Worm (Caenorhabditis elegans): ENCODE results near the gene sft-4.
A peak's percentile ranks its signal among the peaks of the same experiment; 100 is the strongest.

Gene sft-4

ce11 chrX:5743209-5743608 is 37.3 kb downstream of the sft-4 start, which contains the start of gene gnrr-4:
gnrr-4 (minus strand) TSS chrX:5743309.
- no peak for TF ChIP-seq fos-1 (tag; optimal IDR thresholded peaks at IDR 0.05)
- TF ChIP-seq lin-39 (tag; optimal IDR thresholded peaks at IDR 0.05): no peak
- no peak for TF ChIP-seq duxl-1 (tag; optimal IDR thresholded peaks at IDR 0.05; ENCODE audit: poor library complexity)
- no peak for TF ChIP-seq nhr-42 (GFP tag; IDR thresholded peaks at IDR 0.05)
- no peak for TF ChIP-seq daf-19 (GFP tag; conservative IDR thresholded peaks at IDR 0.05)

- TF ChIP-seq lin-13 (GFP tag; optimal IDR thresholded peaks at IDR 0.05): no peak
- no peak for TF ChIP-seq zfp-3 (GFP tag; conservative IDR thresholded peaks at IDR 0.05)
- TF ChIP-seq ama-1 (optimal IDR thresholded peaks at IDR 0.05): no peak
- TF ChIP-seq lim-7 (GFP tag; IDR thresholded peaks at IDR 0.05): no peak
Observed at ce11 chrX:5733728-5734252, 46.7 kb downstream of the sft-4 start, which contains the start of gene rgs-6. rgs-6 (minus strand) TSS chrX:5733778.

DNA sequence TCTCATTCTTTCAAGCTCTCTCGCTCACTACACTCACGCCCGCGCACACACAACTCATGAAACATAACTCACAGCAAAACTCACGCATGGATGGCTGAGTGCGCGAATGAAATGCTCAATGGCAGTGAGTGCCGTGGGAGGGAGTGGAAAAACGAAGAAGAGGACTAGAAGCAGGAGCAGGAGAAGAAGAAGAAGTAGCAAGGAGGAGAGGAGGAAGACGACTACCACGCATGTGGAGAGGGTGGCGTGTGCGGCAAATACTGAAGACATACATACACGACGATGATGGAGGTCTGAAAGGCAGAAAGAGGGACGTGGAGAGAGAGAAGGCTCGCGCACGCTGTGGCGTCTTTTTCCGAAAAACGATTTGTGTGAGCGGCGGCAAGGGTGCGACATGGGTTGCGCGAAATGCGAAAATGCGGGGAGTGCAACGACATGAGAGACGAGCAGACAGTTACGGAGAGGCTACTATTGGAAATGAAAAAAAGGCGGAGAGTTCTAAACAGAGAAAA is 51.5 kb downstream of the sft-4 start:
- TF ChIP-seq sdz-12 (GFP tag; optimal IDR thresholded peaks at IDR 0.05): no peak
- no peak for TF ChIP-seq duxl-1 (tag; optimal IDR thresholded peaks at IDR 0.05; ENCODE audit: poor library complexity)
- peak; percentile 38 to 56 for TF ChIP-seq lsy-2 (tag; optimal IDR thresholded peaks at IDR 0.05)
- peak; percentile 13 for TF ChIP-seq zfp-2 (tag; optimal IDR thresholded peaks at IDR 0.05)
- TF ChIP-seq mep-1 (tag; optimal IDR thresholded peaks at IDR 0.05): peak; percentile 87
- no peak for TF ChIP-seq attf-4 (tag; optimal IDR thresholded peaks at IDR 0.05)
- peak in 1 of 2 experiments; percentile 80 for TF ChIP-seq mdl-1 (tag; optimal IDR thresholded peaks at IDR 0.05)
- peak; percentile 15 for TF ChIP-seq hlh-11 (tag; optimal IDR thresholded peaks at IDR 0.05)
- peak; percentile 83 for TF ChIP-seq ctbp-1 (GFP tag; IDR thresholded peaks at IDR 0.05)
- no peak for TF ChIP-seq nhr-10 (tag; optimal IDR thresholded peaks at IDR 0.05)
- TF ChIP-seq F37D6.2 (tag; optimal IDR thresholded peaks at IDR 0.05): peak; percentile 76
- no peak for TF ChIP-seq T26A8.4 (GFP tag; IDR thresholded peaks at IDR 0.05)
- peak; percentile 39 for TF ChIP-seq dmd-6 (GFP tag; IDR thresholded peaks at IDR 0.05)
- no peak for TF ChIP-seq fos-1 (tag; optimal IDR thresholded peaks at IDR 0.05)
- no peak for TF ChIP-seq ceh-44 (GFP tag; IDR thresholded peaks at IDR 0.05)
- peak; percentile 86 for TF ChIP-seq rbr-2 (tag; optimal IDR thresholded peaks at IDR 0.05)
- peak; percentile 13 for TF ChIP-seq zag-1 (tag; optimal IDR thresholded peaks at IDR 0.05)
- TF ChIP-seq unc-62 (GFP tag; optimal IDR thresholded peaks at IDR 0.05 in 1 of 2): peak in 1 of 2 experiments; percentile 94
- TF ChIP-seq unc-62 (tag; optimal IDR thresholded peaks at IDR 0.05): no peak
- no peak for TF ChIP-seq lir-3 (tag; optimal IDR thresholded peaks at IDR 0.05)
- no peak for TF ChIP-seq ZK546.5 (tag; optimal IDR thresholded peaks at IDR 0.05)
- peak; percentile 28 for TF ChIP-seq hlh-30 (tag; optimal IDR thresholded peaks at IDR 0.05; ENCODE audit: insufficient read depth)
- TF ChIP-seq ceh-32 (tag; optimal IDR thresholded peaks at IDR 0.05; ENCODE audit: poor library complexity): peak; percentile 21
- TF ChIP-seq pha-4 (GFP tag; IDR thresholded peaks at IDR 0.05): no peak; the same call in 1 of the 2 replicates
- no peak for TF ChIP-seq pha-4 (tag; optimal IDR thresholded peaks at IDR 0.05)
- no peak for TF ChIP-seq fkh-10 (GFP tag; optimal IDR thresholded peaks at IDR 0.05)
- TF ChIP-seq egl-43 (GFP tag; IDR thresholded peaks at IDR 0.05): peak; percentile 63
- no peak for TF ChIP-seq nhr-77 (tag; optimal IDR thresholded peaks at IDR 0.05)
- no peak for TF ChIP-seq madf-9 (GFP tag; conservative IDR thresholded peaks at IDR 0.05)
- TF ChIP-seq dve-1 (tag; optimal IDR thresholded peaks at IDR 0.05; ENCODE audit: insufficient read depth): peak; percentile 9
- TF ChIP-seq hif-1 (tag; optimal IDR thresholded peaks at IDR 0.05): peak in 1 of 2 experiments; percentile 56
- peak; percentile 68 for TF ChIP-seq nhr-11 (tag; optimal IDR thresholded peaks at IDR 0.05)
- no peak for TF ChIP-seq ces-1 (GFP tag; optimal IDR thresholded peaks at IDR 0.05)
- TF ChIP-seq vab-7 (GFP tag; IDR thresholded peaks at IDR 0.05): peak; percentile 51
- TF ChIP-seq set-16 (GFP tag; IDR thresholded peaks at IDR 0.05): peak; percentile 81
- peak; percentile 51; the same call in 1 of the 2 replicates for TF ChIP-seq ceh-20 (GFP tag; IDR thresholded peaks at IDR 0.05)
- TF ChIP-seq spr-3 (GFP tag; optimal IDR thresholded peaks at IDR 0.05): no peak
- TF ChIP-seq tag-97 (GFP tag; IDR thresholded peaks at IDR 0.05): no peak
- peak; percentile 2 for TF ChIP-seq spr-1 (tag; optimal IDR thresholded peaks at IDR 0.05)
- TF ChIP-seq saeg-2 (GFP tag; IDR thresholded peaks at IDR 0.05): no peak
